Worm (Caenorhabditis elegans) whole organism, mixed stage, embryonic: ENCODE results near the gene C14H10.3.

ENCODE experiments used
- elt-1 ChIP-seq: sonication (generic microtip); optimal IDR thresholded peaks from 2 replicates; lab custom pipeline; 2017; ENCODE audit warnings: missing genetic modification characterization, mild to moderate bottlenecking, missing compliant biosample characterization, antibody characterized with exemption, moderate library complexity, borderline replicate concordance; ENCODE audit not compliant: insufficient read depth
- mab-5 ChIP-seq: fragments of 150-350 bp; optimal IDR thresholded peaks from 2 replicates; lab custom pipeline; 2014; ENCODE audit warnings: missing biosample characterization, missing genetic modification characterization
- mep-1 ChIP-seq: fragments of 150-350 bp; optimal IDR thresholded peaks from 2 replicates; lab custom pipeline; 2017; ENCODE audit warnings: missing biosample characterization, missing genetic modification reagents, missing genetic modification characterization, inconsistent platforms
- unc-62 ChIP-seq: fragments of 150-350 bp; optimal IDR thresholded peaks from 2 replicates; lab custom pipeline; 2014; ENCODE audit warnings: missing biosample characterization, missing genetic modification reagents, missing genetic modification characterization

DNA sequence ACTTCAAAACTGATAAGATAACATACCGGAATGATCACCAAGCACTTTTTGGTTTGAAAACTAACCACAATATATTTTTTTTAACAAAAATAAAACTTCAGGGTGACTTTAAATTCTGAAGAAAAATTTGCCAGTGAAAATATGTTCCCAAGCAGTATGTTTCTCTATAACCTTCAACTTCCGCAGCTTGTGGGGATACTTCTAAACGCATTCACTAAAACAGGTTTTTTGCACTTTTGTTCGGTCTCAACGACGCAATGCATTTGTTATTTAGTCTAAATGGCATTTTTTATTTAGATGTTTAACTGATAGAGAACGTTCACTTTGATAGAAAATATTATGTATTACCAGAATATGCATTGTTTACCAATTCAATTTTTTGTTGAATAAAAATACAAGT is 38.7 kb downstream of the C14H10.3 start:
- TF ChIP-seq unc-62 (GFP tag; lab: Kevin White, UChicago): no peak
- TF ChIP-seq mab-5 (tag; lab: Kevin White, UChicago): no peak
- TF ChIP-seq elt-1 (tag; lab: Kevin White, UChicago): no peak
- no peak for TF ChIP-seq mep-1 (tag; lab: Kevin White, UChicago)
